Worm (Caenorhabditis elegans): Measurements from ENCODE around the gene bmy-1.

ce11 chrII:5408924-5409323 lies 50.4 kb downstream of the bmy-1 start, which contains the start of the genes EEED8.12 and EEED8.4:
- TF ChIP-seq nhr-10 (tag; optimal IDR thresholded peaks at IDR 0.05) (no peak), D1046.2 (GFP tag; IDR thresholded peaks at IDR 0.05) (no peak)

Measured in whole organism, L4 larva.